Worm (Caenorhabditis elegans) whole organism, late embryonic: ENCODE results near the gene sri-32.

Experiments
- ama-1 ChIP-seq: fragments of 150-350 bp; optimal IDR thresholded peaks from 2 replicates; lab custom pipeline; 2014
- ceh-14 ChIP-seq: sonication (generic microtip); optimal IDR thresholded peaks from 2 replicates; lab custom pipeline; 2016; ENCODE audit warnings: missing genotype, missing genetic modification characterization, missing compliant biosample characterization
- ceh-48 ChIP-seq: sonication (generic microtip); optimal IDR thresholded peaks from 2 replicates; lab custom pipeline; 2016; ENCODE audit warnings: missing genetic modification characterization, inconsistent platforms, missing compliant biosample characterization
- elt-2 ChIP-seq: sonication (generic microtip); optimal IDR thresholded peaks from 2 replicates; lab custom pipeline; 2016; ENCODE audit warnings: missing genetic modification reagents, missing genetic modification characterization, missing compliant biosample characterization
- elt-4 ChIP-seq: sonication (generic microtip); optimal IDR thresholded peaks from 2 replicates; lab custom pipeline; 2016; ENCODE audit warnings: missing genetic modification characterization, missing compliant biosample characterization
- madf-2 ChIP-seq: sonication (generic microtip); optimal IDR thresholded peaks from 2 replicates; lab custom pipeline; 2017; ENCODE audit warnings: missing genetic modification characterization, missing compliant biosample characterization
- mec-3 ChIP-seq: sonication (generic microtip); optimal IDR thresholded peaks from 2 replicates; lab custom pipeline; 2016; ENCODE audit warnings: borderline replicate concordance, missing genetic modification characterization, missing compliant biosample characterization
- nhr-11 ChIP-seq: fragments of 150-350 bp; optimal IDR thresholded peaks from 2 replicates; lab custom pipeline; 2014; ENCODE audit warnings: missing biosample characterization, missing genetic modification characterization
- nhr-232 ChIP-seq: sonication (generic microtip); optimal IDR thresholded peaks from 2 replicates; lab custom pipeline; 2016; ENCODE audit warnings: missing genetic modification characterization, missing compliant biosample characterization
- pax-1 ChIP-seq: fragments of 150-350 bp; optimal IDR thresholded peaks from 2 replicates; lab custom pipeline; 2014; ENCODE audit warnings: missing biosample characterization, missing genetic modification characterization
- pha-4 ChIP-seq: fragments of 150-350 bp; optimal IDR thresholded peaks from 2 replicates; lab custom pipeline; 2018; ENCODE audit warnings: missing biosample characterization, missing genetic modification reagents, missing genetic modification characterization
- ttx-3 ChIP-seq: sonication (generic microtip); optimal IDR thresholded peaks from 2 replicates; lab custom pipeline; 2016; ENCODE audit warnings: missing genetic modification reagents, missing genetic modification characterization, missing compliant biosample characterization
- unc-86 ChIP-seq: sonication (generic microtip); optimal IDR thresholded peaks from 2 replicates; lab custom pipeline; 2016; ENCODE audit warnings: missing genetic modification characterization, missing compliant biosample characterization

ce11 chrII:3108101-3108500 is 46.2 kb downstream of the sri-32 start:
- TF ChIP-seq unc-86 (tag; lab: Kevin White, UChicago) (no peak), pax-1 (tag; lab: Kevin White, UChicago) (no peak), elt-2 (tag; lab: Kevin White, UChicago) (no peak), elt-4 (tag; lab: Kevin White, UChicago) (no peak), ama-1 (lab: Kevin White, UChicago) (no peak), pha-4 (tag; lab: Kevin White, UChicago) (no peak), madf-2 (no peak), nhr-232 (tag; lab: Kevin White, UChicago) (no peak), ttx-3 (tag; lab: Kevin White, UChicago) (no peak), ceh-48 (no peak), mec-3 (tag; lab: Kevin White, UChicago) (no peak), nhr-11 (tag; lab: Kevin White, UChicago) (no peak), ceh-14 (tag; lab: Kevin White, UChicago) (no peak)
